Worm (Caenorhabditis elegans): ENCODE measurements around the gene R01H2.1.

Gene R01H2.1

ce11 chrIII:7112285-7112684 lies 49.6 kb downstream of the R01H2.1 start:
- TF ChIP-seq unc-86 (tag; optimal IDR thresholded peaks at IDR 0.05) (no peak), ama-1 (optimal IDR thresholded peaks at IDR 0.05) (no peak), ceh-34 (tag; optimal IDR thresholded peaks at IDR 0.05) (no peak), T23F11.4 (GFP tag; optimal IDR thresholded peaks at IDR 0.05) (no peak), dve-1 (tag; optimal IDR thresholded peaks at IDR 0.05) (no peak), sdc-2 (tag; optimal IDR thresholded peaks at IDR 0.05) (no peak), ceh-31 (tag; optimal IDR thresholded peaks at IDR 0.05) (no peak), ceh-24 (tag; optimal IDR thresholded peaks at IDR 0.05) (no peak)
